Worm (Caenorhabditis elegans): ENCODE data around the gene slrp-1.

The slrp-1 gene

DNA sequence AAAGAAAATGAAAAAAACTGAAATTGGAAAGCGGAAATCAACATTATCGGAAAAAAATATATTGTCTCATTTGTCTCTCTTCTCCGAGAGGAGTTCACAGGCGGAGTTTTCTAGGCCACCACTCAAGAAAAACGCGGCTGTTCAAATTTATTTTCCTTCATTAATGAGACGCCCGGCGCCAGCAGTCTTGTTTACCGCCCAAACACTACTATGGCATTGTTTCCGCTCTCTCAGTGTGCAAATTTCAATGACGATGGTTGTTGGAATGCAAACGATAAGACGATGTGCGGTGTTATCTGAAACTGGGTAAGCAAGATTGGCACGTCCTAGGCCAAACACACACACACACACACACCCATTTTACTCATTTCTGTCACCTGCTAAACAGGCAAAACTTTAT, 8.9 kb upstream of the slrp-1 start, which contains the start of gene cav-2 (continued):
- TF ChIP-seq F44E2.7 (GFP tag; IDR thresholded peaks at IDR 0.05) (no peak), ceh-28 (tag; optimal IDR thresholded peaks at IDR 0.05) (no peak), T20F7.1 (GFP tag; optimal IDR thresholded peaks at IDR 0.05) (peak; percentile 80), egl-43 (GFP tag; IDR thresholded peaks at IDR 0.05) (no peak), daf-8 (GFP tag; IDR thresholded peaks at IDR 0.05) (no peak), zfp-3 (GFP tag; conservative IDR thresholded peaks at IDR 0.05) (peak; percentile 61; the same call in 1 of the 2 replicates), F37D6.2 (tag; optimal IDR thresholded peaks at IDR 0.05) (no peak), nhr-42 (GFP tag; IDR thresholded peaks at IDR 0.05) (no peak), nhr-111 (GFP tag; optimal IDR thresholded peaks at IDR 0.05) (no peak), nhr-41 (GFP tag; IDR thresholded peaks at IDR 0.05) (peak; percentile 11; the same call in 1 of the 2 replicates), nhr-11 (tag; optimal IDR thresholded peaks at IDR 0.05) (no peak), zip-11 (GFP tag; IDR thresholded peaks at IDR 0.05) (no peak), ZK546.5 (tag; optimal IDR thresholded peaks at IDR 0.05) (no peak), mdl-1 (tag; optimal IDR thresholded peaks at IDR 0.05) (peak in 1 of 2 experiments; percentile 54), ceh-82 (tag; optimal IDR thresholded peaks at IDR 0.05) (no peak), nhr-77 (tag; optimal IDR thresholded peaks at IDR 0.05) (peak; percentile 40), R02D3.7 (tag; optimal IDR thresholded peaks at IDR 0.05) (no peak), Y5F2A.4 (GFP tag; optimal IDR thresholded peaks at IDR 0.05) (no peak), dmd-6 (GFP tag; IDR thresholded peaks at IDR 0.05) (peak; percentile 86), mxl-3 (GFP tag; optimal IDR thresholded peaks at IDR 0.05) (peak; percentile 21), gei-8 (GFP tag; optimal IDR thresholded peaks at IDR 0.05) (peak; percentile 70), duxl-1 (tag; optimal IDR thresholded peaks at IDR 0.05; ENCODE audit: poor library complexity) (peak; percentile 44), hif-1 (tag; optimal IDR thresholded peaks at IDR 0.05) (peak in 1 of 2 experiments; percentile 89), ceh-32 (tag; optimal IDR thresholded peaks at IDR 0.05; ENCODE audit: poor library complexity) (no peak), nhr-10 (tag; optimal IDR thresholded peaks at IDR 0.05) (no peak), nhr-76 (tag; optimal IDR thresholded peaks at IDR 0.05) (no peak), ceh-20 (GFP tag; IDR thresholded peaks at IDR 0.05) (0 out of 2 replicates have a peak, but pooled peaks have one; percentile 37), lin-39 (tag; optimal IDR thresholded peaks at IDR 0.05) (no peak), php-3 (GFP tag; IDR thresholded peaks at IDR 0.05) (no peak), ama-1 (optimal IDR thresholded peaks at IDR 0.05) (no peak), zag-1 (tag; optimal IDR thresholded peaks at IDR 0.05) (no peak), madf-5 (GFP tag; IDR thresholded peaks at IDR 0.05) (peak in 1 of 2 experiments; percentile 8; a peak in 1 of 4 replicates), nhr-48 (tag; optimal IDR thresholded peaks at IDR 0.05) (peak; percentile 63), T26A8.4 (GFP tag; IDR thresholded peaks at IDR 0.05) (peak; percentile 54; the same call in 1 of the 2 replicates), vab-7 (GFP tag; IDR thresholded peaks at IDR 0.05) (no peak), lir-3 (tag; optimal IDR thresholded peaks at IDR 0.05) (no peak), ztf-11 (tag; optimal IDR thresholded peaks at IDR 0.05) (no peak), F49E8.2 (tag; optimal IDR thresholded peaks at IDR 0.05; ENCODE audit: borderline replicate concordance) (no peak), cey-2 (tag; optimal IDR thresholded peaks at IDR 0.05; ENCODE audit: borderline replicate concordance, insufficient read depth) (no peak), aly-2 (tag; optimal IDR thresholded peaks at IDR 0.05) (no peak), mxl-2 (GFP tag; conservative IDR thresholded peaks at IDR 0.05) (no peak), daf-19 (GFP tag; conservative IDR thresholded peaks at IDR 0.05) (no peak), lin-1 (GFP tag; IDR thresholded peaks at IDR 0.05) (peak; percentile 81), zfp-2 (tag; optimal IDR thresholded peaks at IDR 0.05) (no peak), ctbp-1 (GFP tag; IDR thresholded peaks at IDR 0.05) (no peak), dmd-8 (GFP tag; IDR thresholded peaks at IDR 0.05) (no peak), fos-1 (tag; optimal IDR thresholded peaks at IDR 0.05) (no peak), daf-16 (GFP tag; optimal IDR thresholded peaks at IDR 0.05) (peak in 1 of 2 experiments; percentile 65), daf-16 (tag; optimal IDR thresholded peaks at IDR 0.05) (peak; percentile 100), ceh-62 (tag; optimal IDR thresholded peaks at IDR 0.05) (no peak), dpl-1 (GFP tag; optimal IDR thresholded peaks at IDR 0.05) (peak; percentile 97), aha-1 (tag) (peak; percentile 98)
